Worm (Caenorhabditis elegans) whole organism, late embryonic: ENCODE measurements around the gene slfl-4.
"Not testable (repeated sequence)": the region's sequence is repeated elsewhere in the genome, so short reads cannot be mapped to it uniquely, and the experiment has no call there.

ENCODE experiments used
- C08G9.2 ChIP-seq: sonication (generic microtip); optimal IDR thresholded peaks from 2 replicates; lab custom pipeline; 2016; ENCODE audit warnings: mild to moderate bottlenecking, missing genetic modification characterization, moderate library complexity, missing compliant biosample characterization
- C38D4.7 ChIP-seq: fragments of 200-800 bp; sonication (Bioruptor generic); optimal IDR thresholded peaks from 2 replicates; lab custom pipeline; 2018; ENCODE audit warnings: mild to moderate bottlenecking, missing genetic modification characterization, moderate library complexity, missing compliant biosample characterization
- K02D7.2 ChIP-seq: sonication (generic microtip); optimal IDR thresholded peaks from 2 replicates; lab custom pipeline; 2017; ENCODE audit warnings: mild to moderate bottlenecking, missing genetic modification characterization, missing compliant biosample characterization
- ama-1 ChIP-seq: fragments of 150-350 bp; optimal IDR thresholded peaks from 2 replicates; lab custom pipeline; 2014
- ceh-19 ChIP-seq: fragments of 200-800 bp; sonication (Bioruptor generic); optimal IDR thresholded peaks from 2 replicates; lab custom pipeline; 2018; ENCODE audit warnings: mild to moderate bottlenecking, missing genetic modification characterization, missing compliant biosample characterization
- ceh-30 ChIP-seq: fragments of 150-350 bp; optimal IDR thresholded peaks from 2 replicates; lab custom pipeline; 2014; ENCODE audit warnings: missing biosample characterization, missing genetic modification characterization
- ceh-48 ChIP-seq: sonication (generic microtip); optimal IDR thresholded peaks from 2 replicates; lab custom pipeline; 2016; ENCODE audit warnings: missing genetic modification characterization, inconsistent platforms, missing compliant biosample characterization
- dmd-4 ChIP-seq: sonication (generic microtip); optimal IDR thresholded peaks from 2 replicates; lab custom pipeline; 2016; ENCODE audit warnings: borderline replicate concordance, missing genetic modification characterization, missing compliant biosample characterization
- elt-2 ChIP-seq: sonication (generic microtip); optimal IDR thresholded peaks from 2 replicates; lab custom pipeline; 2016; ENCODE audit warnings: missing genetic modification reagents, missing genetic modification characterization, missing compliant biosample characterization
- elt-4 ChIP-seq: sonication (generic microtip); optimal IDR thresholded peaks from 2 replicates; lab custom pipeline; 2016; ENCODE audit warnings: missing genetic modification characterization, missing compliant biosample characterization
- ets-4 ChIP-seq: sonication (generic microtip); optimal IDR thresholded peaks from 2 replicates; lab custom pipeline; 2016; ENCODE audit warnings: missing genetic modification characterization, missing compliant biosample characterization
- eyg-1 ChIP-seq: sonication (generic microtip); optimal IDR thresholded peaks from 2 replicates; lab custom pipeline; 2016; ENCODE audit warnings: missing genotype, missing genetic modification characterization, missing compliant biosample characterization
- fax-1 ChIP-seq: sonication (generic microtip); optimal IDR thresholded peaks from 2 replicates; lab custom pipeline; 2016; ENCODE audit warnings: missing genotype, missing genetic modification characterization, missing compliant biosample characterization
- hlh-13 ChIP-seq: fragments of 200-800 bp; sonication (Bioruptor generic); optimal IDR thresholded peaks from 2 replicates; lab custom pipeline; 2018; ENCODE audit warnings: mild to moderate bottlenecking, missing genetic modification characterization, missing compliant biosample characterization
- lin-11 ChIP-seq: fragments of 200-800 bp; sonication (Bioruptor generic); optimal IDR thresholded peaks from 2 replicates; lab custom pipeline; 2018; ENCODE audit warnings: mild to moderate bottlenecking, missing genetic modification characterization, missing compliant biosample characterization
- nfya-1 ChIP-seq: sonication (generic microtip); optimal IDR thresholded peaks from 2 replicates; lab custom pipeline; 2017; ENCODE audit warnings: missing genetic modification characterization, mild to moderate bottlenecking, missing compliant biosample characterization, antibody characterized with exemption, moderate library complexity
- nhr-11 ChIP-seq: fragments of 150-350 bp; optimal IDR thresholded peaks from 2 replicates; lab custom pipeline; 2014; ENCODE audit warnings: missing biosample characterization, missing genetic modification characterization
- odd-2 ChIP-seq: sonication (generic microtip); optimal IDR thresholded peaks from 2 replicates; lab custom pipeline; 2017; ENCODE audit warnings: antibody characterized with exemption, mild to moderate bottlenecking, missing genetic modification characterization, missing compliant biosample characterization
- pag-3 ChIP-seq: sonication (generic microtip); optimal IDR thresholded peaks from 2 replicates; lab custom pipeline; 2016; ENCODE audit warnings: missing compliant biosample characterization, missing genetic modification characterization, borderline replicate concordance
- pqm-1 ChIP-seq: sonication (generic microtip); optimal IDR thresholded peaks from 2 replicates; lab custom pipeline; 2016; ENCODE audit warnings: missing genetic modification characterization, missing compliant biosample characterization
- sdc-2 ChIP-seq: sonication (generic microtip); optimal IDR thresholded peaks from 2 replicates; lab custom pipeline; 2016; ENCODE audit warnings: missing genotype, missing genetic modification characterization, missing compliant biosample characterization
- sox-2 ChIP-seq: fragments of 200-800 bp; sonication (Bioruptor generic); IDR thresholded peaks from 2 replicates; pipeline ENCODE4 v1.3.6; 2022; ENCODE audit warnings: missing genetic modification reagents, missing genetic modification characterization, missing compliant biosample characterization
- sox-4 ChIP-seq: sonication (generic microtip); optimal IDR thresholded peaks from 2 replicates; lab custom pipeline; 2017; ENCODE audit warnings: mild to moderate bottlenecking, missing genetic modification characterization, inconsistent platforms, missing compliant biosample characterization
- tbx-2 ChIP-seq: sonication (generic microtip); optimal IDR thresholded peaks from 2 replicates; lab custom pipeline; 2016; ENCODE audit warnings: missing genetic modification characterization, missing compliant biosample characterization
- unc-3 ChIP-seq, 2 experiments: fragments of 200-800 bp in 1 of 2; sonication (Bioruptor generic) in 1 of 2; sonication (generic microtip) in 1 of 2; conservative IDR thresholded peaks in 1 of 2; optimal IDR thresholded peaks in 1 of 2; 2 replicates each; pipeline versions ENCODE4 v1.3.6 to Lab custom; 2016 to 2022; ENCODE audit warnings: missing compliant biosample characterization in 2 of 2, missing genetic modification characterization in 2 of 2, missing genetic modification reagents in 1 of 2
- unc-55 ChIP-seq: sonication (generic microtip); optimal IDR thresholded peaks from 2 replicates; lab custom pipeline; 2017; ENCODE audit warnings: missing biosample characterization, missing genetic modification reagents, missing genetic modification characterization
- ztf-16 ChIP-seq: sonication (generic microtip); optimal IDR thresholded peaks from 2 replicates; lab custom pipeline; 2017; ENCODE audit warnings: missing genetic modification characterization, missing compliant biosample characterization

slfl-4 gene

DNA sequence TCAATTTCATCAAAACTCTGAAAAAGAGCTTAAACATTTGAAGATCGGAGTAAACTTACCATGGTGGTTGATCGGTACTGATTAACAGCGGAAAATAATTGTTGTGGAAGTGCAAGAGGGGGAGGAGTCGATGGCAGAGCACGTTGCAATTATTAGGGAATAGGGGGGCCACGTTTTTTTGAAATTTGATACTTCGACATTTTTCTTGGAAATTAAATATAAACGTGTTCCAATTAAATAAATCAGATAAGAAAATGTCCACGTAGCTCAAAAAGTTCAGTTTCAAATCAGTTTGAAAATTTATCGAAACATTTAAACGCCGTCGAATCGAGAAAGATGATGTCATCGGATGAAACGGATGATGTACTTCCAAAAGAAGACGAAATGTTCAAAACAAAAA, 17.6 kb upstream of the slfl-4 start, which contains the start of gene F36H12.9:
F36H12.9 (plus strand) TSS at position 301 of the 400 bp plus-strand sequence.
- TF ChIP-seq unc-55 (GFP tag; lab: Kevin White, UChicago); sox-2; K02D7.2: not testable (repeated sequence)

DNA sequence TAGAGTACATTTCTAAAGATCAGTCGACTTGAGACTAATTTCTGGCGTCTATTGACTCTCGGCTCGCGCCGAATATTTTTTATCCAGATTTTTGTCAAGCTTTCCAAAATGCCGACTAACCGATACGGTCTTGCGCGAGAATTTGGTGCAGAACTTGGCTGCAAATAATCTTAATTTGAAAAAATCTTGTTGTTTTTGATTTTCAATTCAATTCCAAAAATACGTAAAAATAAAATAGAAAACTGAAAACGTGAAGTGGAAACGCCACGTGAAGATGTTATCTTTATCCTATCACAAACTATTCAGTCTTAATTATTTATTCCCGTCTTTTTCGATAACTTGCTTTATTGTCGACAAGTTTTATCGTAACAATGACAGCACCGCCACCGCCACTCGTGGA, 15.9 kb upstream of the slfl-4 start, which contains the start of gene ttbk-2.1:
ttbk-2.1 (plus strand) TSS at position 301 of the 400 bp plus-strand sequence.
- TF ChIP-seq ceh-48; ceh-30 (tag; lab: Kevin White, UChicago); C38D4.7 (GFP tag; lab: Kevin White, UChicago): not testable (repeated sequence)

DNA sequence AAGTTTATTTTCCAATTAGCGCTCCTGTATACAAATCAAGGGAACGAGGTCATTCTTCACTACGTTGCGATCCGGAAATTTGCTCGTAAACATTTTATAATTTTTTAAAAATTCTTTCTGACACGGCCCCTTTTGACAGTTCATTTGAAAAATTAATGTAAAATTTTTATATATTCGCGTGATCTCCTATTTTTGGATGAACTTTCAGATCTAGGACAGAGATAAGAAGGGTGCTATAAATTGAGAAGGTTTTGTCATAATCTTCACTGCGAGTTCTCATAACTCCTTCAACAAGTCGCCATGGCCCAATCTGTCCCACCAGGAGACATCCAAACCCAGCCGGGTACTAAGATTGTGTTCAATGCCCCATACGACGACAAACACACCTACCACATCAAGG, 14.0 kb upstream of the slfl-4 start, which contains the start of gene msp-19:
msp-19 (plus strand) TSS at position 301 of the 400 bp plus-strand sequence.
- not testable (repeated sequence) for TF ChIP-seq K02D7.2; ceh-19 (GFP tag; lab: Kevin White, UChicago); eyg-1 (tag; lab: Kevin White, UChicago)

DNA sequence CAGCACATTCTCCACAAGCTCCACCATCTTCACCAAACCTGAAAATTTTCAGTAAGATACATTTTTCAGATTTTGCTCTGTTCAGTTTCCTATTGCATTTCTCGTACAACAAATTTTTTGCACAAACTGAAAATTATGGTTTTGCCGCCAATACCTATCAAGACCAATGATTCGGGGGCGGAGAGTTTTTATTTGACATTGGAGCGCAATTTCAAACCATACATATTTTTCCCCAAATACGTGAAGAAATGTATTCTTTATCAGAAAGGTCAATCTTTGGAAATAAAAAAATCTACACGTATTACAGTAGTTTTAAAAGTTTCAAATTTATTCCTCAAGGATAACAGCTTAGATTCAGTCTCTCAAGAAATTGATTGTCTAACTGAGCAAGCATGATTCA, 7.9 kb upstream of the slfl-4 start, which contains the start of gene F36H12.5:
F36H12.5 (plus strand) TSS at position 301 of the 400 bp plus-strand sequence.
- TF ChIP-seq nhr-11 (tag; lab: Kevin White, UChicago): no peak
- TF ChIP-seq unc-55 (GFP tag; lab: Kevin White, UChicago): no peak
- TF ChIP-seq ceh-19 (GFP tag; lab: Kevin White, UChicago): no peak
- TF ChIP-seq, all 69 proteins: peak for 0

DNA sequence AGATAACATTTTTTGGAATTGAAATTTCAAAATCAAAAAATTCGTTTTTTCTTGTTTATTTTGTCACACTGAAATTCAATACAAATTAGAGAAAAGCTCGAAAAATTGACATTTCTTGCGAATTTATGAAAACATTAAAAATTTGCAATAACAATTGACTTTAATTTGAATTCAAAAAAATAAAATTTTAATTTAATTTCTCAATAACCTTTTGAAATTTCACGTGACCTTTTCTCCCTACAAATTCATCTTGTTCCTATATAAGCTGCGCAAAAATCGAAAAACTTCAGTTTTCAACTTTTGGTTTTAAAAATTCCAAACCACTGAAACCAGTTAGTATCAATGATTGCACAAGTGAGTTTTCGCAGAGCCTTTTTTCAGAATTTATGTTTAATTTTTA, 5.5 kb upstream of the slfl-4 start, which contains the start of gene F36H12.4:
F36H12.4 (plus strand) TSS at position 301 of the 400 bp plus-strand sequence.
- no peak for TF ChIP-seq tbx-2 (tag; lab: Kevin White, UChicago)
- TF ChIP-seq C08G9.2 (tag; lab: Kevin White, UChicago): no peak
- no peak for TF ChIP-seq eyg-1 (tag; lab: Kevin White, UChicago)
- no peak for TF ChIP-seq dmd-4 (tag; lab: Kevin White, UChicago)
- TF ChIP-seq ceh-48: no peak
- TF ChIP-seq sdc-2 (tag; lab: Kevin White, UChicago): no peak
- TF ChIP-seq elt-4 (tag; lab: Kevin White, UChicago): no peak
- TF ChIP-seq ets-4: no peak
- TF ChIP-seq odd-2 (tag; lab: Kevin White, UChicago): no peak
- no peak for TF ChIP-seq sox-4 (tag; lab: Kevin White, UChicago)
- no peak for TF ChIP-seq ama-1 (lab: Kevin White, UChicago)
- TF ChIP-seq lin-11: no peak
- TF ChIP-seq unc-3 (GFP tag; conservative IDR thresholded peaks at IDR 0.05; lab: Robert Waterston, UW): no peak
- TF ChIP-seq unc-3 (tag; optimal IDR thresholded peaks at IDR 0.05; lab: Kevin White, UChicago): no peak
- no peak for TF ChIP-seq pag-3 (tag; lab: Kevin White, UChicago)

DNA sequence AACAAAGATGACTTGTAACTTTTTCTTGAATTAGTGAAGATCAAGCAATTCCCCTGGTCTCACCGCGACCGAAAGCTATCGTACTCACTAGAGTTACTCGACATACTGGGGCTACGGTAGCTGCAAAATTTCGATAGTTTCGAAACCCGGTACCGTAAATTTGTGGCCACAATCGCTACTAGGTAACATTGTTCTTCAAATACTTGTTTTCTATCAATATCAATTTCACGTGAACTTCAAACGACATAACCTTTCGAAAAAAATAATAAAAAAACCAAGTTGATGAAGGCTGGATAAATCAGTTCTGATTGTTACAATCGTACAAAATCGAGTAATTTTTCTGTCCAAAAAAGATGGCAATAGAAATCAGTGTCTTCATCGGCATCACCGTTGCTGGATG, 1.8 kb upstream of the slfl-4 start, which contains the start of gene F36H12.3:
F36H12.3 (plus strand) TSS at position 301 of the 400 bp plus-strand sequence.
- no peak for TF ChIP-seq pqm-1 (tag; lab: Kevin White, UChicago)
- no peak for TF ChIP-seq hlh-13 (GFP tag; lab: Kevin White, UChicago)
- no peak for TF ChIP-seq fax-1 (tag; lab: Kevin White, UChicago)
- TF ChIP-seq ztf-16 (tag; lab: Kevin White, UChicago): no peak

DNA sequence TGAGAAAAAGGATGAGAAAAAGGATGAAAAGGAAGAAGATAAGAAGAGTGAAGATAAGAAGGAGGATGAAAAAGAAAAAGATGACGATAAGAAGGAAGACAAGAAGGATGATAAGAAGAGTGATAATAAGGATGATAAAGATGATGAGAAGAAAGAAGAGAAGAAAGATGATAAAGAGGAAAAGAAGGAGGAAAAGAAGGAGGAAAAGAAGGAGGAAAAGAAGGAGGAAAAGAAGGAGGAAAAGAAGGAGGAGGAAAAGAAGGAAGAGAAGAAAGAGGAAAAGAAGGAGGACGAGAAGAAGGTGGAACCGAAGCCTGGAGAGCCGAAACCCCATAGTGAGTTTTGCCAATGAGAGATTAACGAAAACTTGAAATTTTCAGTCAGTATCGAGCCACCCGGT, 946 bp upstream of the slfl-4 start:
- peak; percentile 70 for TF ChIP-seq elt-2 (tag; lab: Kevin White, UChicago)
- TF ChIP-seq nfya-1 (tag; lab: Kevin White, UChicago): no peak
